Worm (Caenorhabditis elegans): ENCODE results near the gene F46C8.1.
A peak's percentile ranks its signal among the peaks of the same experiment; 100 is the strongest.

The F46C8.1 gene

ce11 chrX:7547696-7548095, 562 bp upstream of the F46C8.1 start:
- peak; percentile 89 for TF ChIP-seq set-16 (GFP tag; IDR thresholded peaks at IDR 0.05)
- no peak for TF ChIP-seq F49E8.2 (tag; optimal IDR thresholded peaks at IDR 0.05; ENCODE audit: borderline replicate concordance)
- no peak for TF ChIP-seq lim-7 (GFP tag; IDR thresholded peaks at IDR 0.05)
- TF ChIP-seq nhr-41 (GFP tag; IDR thresholded peaks at IDR 0.05), result no peak
- 0 out of 4 replicates have a peak, but pooled peaks of 1 of the 2 experiments have one; percentile 22 for TF ChIP-seq madf-5 (GFP tag; IDR thresholded peaks at IDR 0.05)

- TF ChIP-seq mxl-3 (GFP tag; optimal IDR thresholded peaks at IDR 0.05), result peak; percentile 3
- TF ChIP-seq T20F7.1 (GFP tag; optimal IDR thresholded peaks at IDR 0.05), result no peak
Observed at ce11 chrX:7550452-7550851, 2.2 kb downstream of the F46C8.1 start.

DNA sequence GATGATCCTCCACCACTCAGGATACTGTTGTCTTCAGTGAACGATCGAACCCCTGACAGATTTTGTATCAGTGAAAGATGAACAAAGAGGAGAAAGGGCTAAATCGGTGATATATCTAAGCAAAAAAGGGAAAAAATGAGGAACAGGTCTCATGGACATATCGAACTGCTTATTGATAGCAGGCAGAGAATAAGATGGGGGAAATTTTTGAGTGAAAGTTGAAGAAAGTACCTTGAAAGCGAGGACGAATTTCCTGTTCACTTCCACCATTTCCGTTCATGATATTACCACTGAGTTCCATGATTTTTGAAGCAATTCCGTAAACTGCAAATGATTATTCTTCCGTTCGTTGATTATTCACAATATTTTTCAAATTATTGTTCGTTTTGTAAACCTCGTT, 5.1 kb downstream of the F46C8.1 start:
- TF ChIP-seq nhr-42 (GFP tag; IDR thresholded peaks at IDR 0.05) (no peak), lin-1 (GFP tag; IDR thresholded peaks at IDR 0.05) (no peak), ces-1 (GFP tag; optimal IDR thresholded peaks at IDR 0.05) (no peak), zip-2 (tag; optimal IDR thresholded peaks at IDR 0.05) (no peak), zip-11 (GFP tag; IDR thresholded peaks at IDR 0.05) (no peak), F49E8.2 (tag; optimal IDR thresholded peaks at IDR 0.05; ENCODE audit: borderline replicate concordance) (no peak), nhr-111 (GFP tag; optimal IDR thresholded peaks at IDR 0.05) (no peak), ztf-11 (tag; optimal IDR thresholded peaks at IDR 0.05) (no peak), ZK337.2 (GFP tag; IDR thresholded peaks at IDR 0.05) (no peak), zag-1 (tag; optimal IDR thresholded peaks at IDR 0.05) (no peak), egl-43 (GFP tag; IDR thresholded peaks at IDR 0.05) (no peak), zfp-2 (tag; optimal IDR thresholded peaks at IDR 0.05) (no peak), mxl-2 (GFP tag; conservative IDR thresholded peaks at IDR 0.05) (no peak), tag-97 (GFP tag; IDR thresholded peaks at IDR 0.05) (no peak), nhr-10 (tag; optimal IDR thresholded peaks at IDR 0.05) (no peak), vab-7 (GFP tag; IDR thresholded peaks at IDR 0.05) (no peak), spr-1 (tag; optimal IDR thresholded peaks at IDR 0.05) (no peak), zfp-3 (GFP tag; conservative IDR thresholded peaks at IDR 0.05) (no peak), unc-62 (GFP tag; optimal IDR thresholded peaks at IDR 0.05 in 1 of 2) (no peak), unc-62 (tag; optimal IDR thresholded peaks at IDR 0.05) (no peak)

- TF ChIP-seq mep-1 (tag; optimal IDR thresholded peaks at IDR 0.05), result no peak
- peak; percentile 4 for TF ChIP-seq nhr-28 (tag; optimal IDR thresholded peaks at IDR 0.05)
Observed at ce11 chrX:7554326-7554725, 6.1 kb downstream of the F46C8.1 start, which contains the start of gene F46C8.8. Gene F46C8.8, minus strand, starts transcription at chrX:7554426.

DNA sequence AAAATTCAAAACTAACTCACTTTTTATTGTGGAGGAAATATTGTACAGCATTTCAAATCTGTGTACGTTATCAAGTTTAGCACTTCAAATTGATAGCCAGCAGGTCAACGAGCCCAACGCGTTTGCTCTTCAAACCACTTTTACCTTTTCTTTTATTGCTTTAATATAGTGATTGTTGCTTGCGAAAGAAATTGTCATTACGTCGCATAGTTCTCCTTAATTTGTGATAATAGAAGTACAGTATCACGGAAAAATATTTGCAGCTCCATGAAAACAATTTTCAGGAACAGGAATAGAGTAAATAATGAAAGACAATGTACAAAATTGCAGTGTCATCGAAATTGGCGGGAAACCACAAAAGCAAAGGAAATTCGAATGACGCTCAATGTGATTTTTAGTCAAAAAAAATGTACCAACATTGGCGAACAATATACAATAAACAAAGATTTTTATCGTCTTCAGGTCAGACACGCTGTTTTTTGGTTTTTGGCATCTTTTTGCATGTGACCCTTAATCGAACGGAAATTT, 10.7 kb downstream of the F46C8.1 start, which contains the start of the genes PDB1.1 and F08C6.5:
Gene PDB1.1, minus strand, starts transcription at position 158 of the 528 bp plus-strand sequence.
Gene F08C6.5, plus strand, starts transcription at position 478 of the 528 bp plus-strand sequence.
- TF ChIP-seq F10B5.3 (tag; optimal IDR thresholded peaks at IDR 0.05), result no peak
- TF ChIP-seq ZK546.5 (tag; optimal IDR thresholded peaks at IDR 0.05), result no peak
- no peak for TF ChIP-seq fos-1 (tag; optimal IDR thresholded peaks at IDR 0.05)
- no peak for TF ChIP-seq rbr-2 (tag; optimal IDR thresholded peaks at IDR 0.05)
- TF ChIP-seq ces-1 (GFP tag; optimal IDR thresholded peaks at IDR 0.05), result no peak
- TF ChIP-seq nhr-48 (tag; optimal IDR thresholded peaks at IDR 0.05), result peak; percentile 4
- no peak for TF ChIP-seq snpc-1.2 (GFP tag; IDR thresholded peaks at IDR 0.05)
- TF ChIP-seq nhr-77 (tag; optimal IDR thresholded peaks at IDR 0.05), result peak; percentile 69
- no peak for TF ChIP-seq ama-1 (optimal IDR thresholded peaks at IDR 0.05)
- no peak for TF ChIP-seq unc-130 (GFP tag; optimal IDR thresholded peaks at IDR 0.05)
- TF ChIP-seq mes-2 (tag; optimal IDR thresholded peaks at IDR 0.05; ENCODE audit: poor library complexity, severe bottlenecking), result no peak
- TF ChIP-seq unc-62 (GFP tag; optimal IDR thresholded peaks at IDR 0.05 in 1 of 2), result no peak
- TF ChIP-seq unc-62 (tag; optimal IDR thresholded peaks at IDR 0.05), result no peak
- TF ChIP-seq sdz-12 (GFP tag; optimal IDR thresholded peaks at IDR 0.05), result no peak
- no peak for TF ChIP-seq madf-5 (GFP tag; IDR thresholded peaks at IDR 0.05)
- TF ChIP-seq madf-9 (GFP tag; conservative IDR thresholded peaks at IDR 0.05), result no peak
- TF ChIP-seq mep-1 (tag; optimal IDR thresholded peaks at IDR 0.05), result no peak
- peak; percentile 88 for TF ChIP-seq nhr-28 (tag; optimal IDR thresholded peaks at IDR 0.05)
- no peak for TF ChIP-seq gei-8 (GFP tag; optimal IDR thresholded peaks at IDR 0.05)
- TF ChIP-seq egl-43 (GFP tag; IDR thresholded peaks at IDR 0.05), result no peak
- TF ChIP-seq Y75B8A.6 (GFP tag; IDR thresholded peaks at IDR 0.05), result no peak
- no peak for TF ChIP-seq nhr-11 (tag; optimal IDR thresholded peaks at IDR 0.05)
- TF ChIP-seq dmd-6 (GFP tag; IDR thresholded peaks at IDR 0.05), result peak; percentile 68
- peak; percentile 55 for TF ChIP-seq hlh-11 (tag; optimal IDR thresholded peaks at IDR 0.05)
